Worm (Caenorhabditis elegans) whole organism, L2 larva: ENCODE results near the gene W01A11.7.

Experiments used
- lsy-2 ChIP-seq, 2 experiments: fragments of 150-350 bp in 1 of 2; sonication (generic microtip) in 1 of 2; optimal IDR thresholded peaks; 2 replicates each; lab custom pipeline; 2014 to 2017; ENCODE audit warnings: missing biosample characterization in 2 of 2, missing genetic modification characterization in 2 of 2
- snpc-4 ChIP-seq: fragments of 150-350 bp; optimal IDR thresholded peaks from 2 replicates; lab custom pipeline; 2014; ENCODE audit warnings: missing biosample characterization, missing genetic modification characterization

DNA sequence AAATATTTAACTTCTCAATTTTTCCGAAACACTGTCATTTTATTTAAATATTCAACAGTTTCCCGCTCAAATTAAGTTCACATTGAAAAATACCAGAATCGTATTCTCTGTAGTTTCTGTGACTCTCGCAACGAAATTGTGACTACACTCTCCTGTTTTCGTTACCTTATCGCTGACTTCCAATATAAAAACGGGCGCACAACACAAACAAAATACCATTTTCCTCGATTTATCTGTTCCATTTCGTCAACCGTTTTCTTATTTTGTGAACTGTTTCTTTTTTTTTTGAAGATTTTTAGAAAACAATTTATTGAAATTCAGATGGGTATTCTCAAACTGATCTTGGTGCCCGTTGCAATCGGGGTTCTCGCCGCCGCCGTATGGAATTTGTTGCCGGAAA, 6.3 kb downstream of the W01A11.7 start, which contains the start of gene W01A11.1:
- TF ChIP-seq lsy-2 (tag; optimal IDR thresholded peaks at IDR 0.05; lab: Kevin White, UChicago) (no peak), snpc-4 (tag; lab: Kevin White, UChicago) (no peak)
